Worm (Caenorhabditis elegans) whole organism, mixed stage, embryonic: ENCODE results near the gene glrx-21.

Experiments used
- M03D4.4 ChIP-seq: sonication (generic microtip); optimal IDR thresholded peaks from 2 replicates; lab custom pipeline; 2017; ENCODE audit warnings: mild to moderate bottlenecking, missing genetic modification characterization, missing compliant biosample characterization
- bed-3 ChIP-seq: fragments of 200-800 bp; sonication (Bioruptor generic); optimal IDR thresholded peaks from 3 replicates; lab custom pipeline; 2018; ENCODE audit warnings: mild to moderate bottlenecking, missing genetic modification characterization, moderate library complexity, missing compliant biosample characterization
- blmp-1 ChIP-seq: fragments of 150-350 bp; optimal IDR thresholded peaks from 2 replicates; lab custom pipeline; 2014; ENCODE audit warnings: missing biosample characterization, missing genetic modification characterization
- ceh-43 ChIP-seq: fragments of 200-800 bp; sonication (Bioruptor generic); optimal IDR thresholded peaks from 2 replicates; lab custom pipeline; 2018; ENCODE audit warnings: mild to moderate bottlenecking, missing genetic modification characterization, moderate library complexity, missing compliant biosample characterization
- ceh-83 ChIP-seq: fragments of 200-800 bp; sonication (Bioruptor generic); optimal IDR thresholded peaks from 2 replicates; lab custom pipeline; 2018; ENCODE audit warnings: mild to moderate bottlenecking, missing genetic modification characterization, missing compliant biosample characterization
- ces-1 ChIP-seq: fragments of 150-350 bp; optimal IDR thresholded peaks from 2 replicates; lab custom pipeline; 2014; ENCODE audit warnings: missing biosample characterization, missing genetic modification reagents, missing genetic modification characterization
- cnd-1 ChIP-seq: fragments of 200-800 bp; sonication (Bioruptor generic); optimal IDR thresholded peaks from 2 replicates; lab custom pipeline; 2018; ENCODE audit warnings: mild to moderate bottlenecking, missing genetic modification characterization, missing compliant biosample characterization
- drap-1 ChIP-seq: fragments of 200-800 bp; sonication (Bioruptor generic); optimal IDR thresholded peaks from 3 replicates; lab custom pipeline; 2018; ENCODE audit warnings: mild to moderate bottlenecking, missing genetic modification characterization, missing compliant biosample characterization
- elt-1 ChIP-seq: sonication (generic microtip); optimal IDR thresholded peaks from 2 replicates; lab custom pipeline; 2017; ENCODE audit warnings: missing genetic modification characterization, mild to moderate bottlenecking, missing compliant biosample characterization, antibody characterized with exemption, moderate library complexity, borderline replicate concordance; ENCODE audit not compliant: insufficient read depth
- elt-3 ChIP-seq: fragments of 150-350 bp; optimal IDR thresholded peaks from 2 replicates; lab custom pipeline; 2014; ENCODE audit warnings: missing biosample characterization, missing genetic modification characterization
- flh-1 ChIP-seq: fragments of 200-800 bp; sonication (Bioruptor generic); optimal IDR thresholded peaks from 2 replicates; lab custom pipeline; 2018; ENCODE audit warnings: mild to moderate bottlenecking, missing genetic modification characterization, moderate library complexity, missing compliant biosample characterization
- ham-2 ChIP-seq: fragments of 200-800 bp; sonication (Bioruptor generic); optimal IDR thresholded peaks from 2 replicates; lab custom pipeline; 2018; ENCODE audit warnings: mild to moderate bottlenecking, missing genetic modification characterization, missing compliant biosample characterization
- hlh-1 ChIP-seq: fragments of 150-350 bp; optimal IDR thresholded peaks from 2 replicates; lab custom pipeline; 2014; ENCODE audit warnings: missing biosample characterization, missing genetic modification reagents, missing genetic modification characterization
- lin-13 ChIP-seq: fragments of 150-350 bp; optimal IDR thresholded peaks from 2 replicates; lab custom pipeline; 2014; ENCODE audit warnings: missing biosample characterization, missing genetic modification characterization
- lin-32 ChIP-seq: fragments of 200-800 bp; sonication (Bioruptor generic); optimal IDR thresholded peaks from 2 replicates; lab custom pipeline; 2018; ENCODE audit warnings: mild to moderate bottlenecking, missing genetic modification characterization, missing compliant biosample characterization
- lsy-2 ChIP-seq: fragments of 150-350 bp; optimal IDR thresholded peaks from 2 replicates; lab custom pipeline; 2014; ENCODE audit warnings: missing biosample characterization, missing genetic modification characterization
- mab-5 ChIP-seq: fragments of 150-350 bp; optimal IDR thresholded peaks from 2 replicates; lab custom pipeline; 2014; ENCODE audit warnings: missing biosample characterization, missing genetic modification characterization
- mep-1 ChIP-seq: fragments of 150-350 bp; optimal IDR thresholded peaks from 2 replicates; lab custom pipeline; 2017; ENCODE audit warnings: missing biosample characterization, missing genetic modification reagents, missing genetic modification characterization, inconsistent platforms
- nhr-12 ChIP-seq: fragments of 150-350 bp; optimal IDR thresholded peaks from 2 replicates; lab custom pipeline; 2014; ENCODE audit warnings: missing biosample characterization, missing genetic modification characterization
- nhr-2 ChIP-seq: fragments of 150-350 bp; optimal IDR thresholded peaks from 2 replicates; lab custom pipeline; 2014; ENCODE audit warnings: missing biosample characterization, missing genetic modification characterization
- nhr-237 ChIP-seq: fragments of 150-350 bp; optimal IDR thresholded peaks from 2 replicates; lab custom pipeline; 2014; ENCODE audit warnings: missing biosample characterization, missing genetic modification characterization
- nhr-28 ChIP-seq: fragments of 150-350 bp; optimal IDR thresholded peaks from 2 replicates; lab custom pipeline; 2014; ENCODE audit warnings: missing biosample characterization, missing genetic modification characterization
- nhr-76 ChIP-seq: sonication (generic microtip); optimal IDR thresholded peaks from 2 replicates; lab custom pipeline; 2017; ENCODE audit warnings: missing biosample characterization, missing genetic modification characterization
- pha-4 ChIP-seq: fragments of 150-350 bp; optimal IDR thresholded peaks from 2 replicates; lab custom pipeline; 2018; ENCODE audit warnings: missing biosample characterization, missing genetic modification reagents, missing genetic modification characterization
- sem-2 ChIP-seq: fragments of 200-800 bp; sonication (Bioruptor generic); optimal IDR thresholded peaks from 2 replicates; lab custom pipeline; 2018; ENCODE audit warnings: mild to moderate bottlenecking, missing genetic modification characterization, missing compliant biosample characterization
- sptf-1 ChIP-seq: sonication (generic microtip); optimal IDR thresholded peaks from 2 replicates; lab custom pipeline; 2017; ENCODE audit warnings: mild to moderate bottlenecking, missing genetic modification characterization, moderate library complexity, missing compliant biosample characterization
- tbx-8 ChIP-seq: fragments of 200-800 bp; sonication (Bioruptor generic); optimal IDR thresholded peaks from 2 replicates; lab custom pipeline; 2018; ENCODE audit warnings: mild to moderate bottlenecking, missing genetic modification characterization, moderate library complexity, missing compliant biosample characterization
- unc-120 ChIP-seq: sonication (generic microtip); optimal IDR thresholded peaks from 2 replicates; lab custom pipeline; 2017; ENCODE audit warnings: missing genetic modification characterization, missing compliant biosample characterization; ENCODE audit not compliant: poor library complexity, severe bottlenecking
- unc-39 ChIP-seq: fragments of 150-350 bp; optimal IDR thresholded peaks from 2 replicates; lab custom pipeline; 2014; ENCODE audit warnings: missing biosample characterization, missing genetic modification characterization
- unc-62 ChIP-seq: fragments of 150-350 bp; optimal IDR thresholded peaks from 2 replicates; lab custom pipeline; 2014; ENCODE audit warnings: missing biosample characterization, missing genetic modification reagents, missing genetic modification characterization
- zip-8 ChIP-seq: fragments of 150-350 bp; optimal IDR thresholded peaks from 2 replicates; lab custom pipeline; 2014; ENCODE audit warnings: missing biosample characterization, missing genetic modification characterization
- ztf-11 ChIP-seq: fragments of 150-350 bp; optimal IDR thresholded peaks from 2 replicates; lab custom pipeline; 2014; ENCODE audit warnings: missing biosample characterization, missing genetic modification characterization

Gene glrx-21

DNA sequence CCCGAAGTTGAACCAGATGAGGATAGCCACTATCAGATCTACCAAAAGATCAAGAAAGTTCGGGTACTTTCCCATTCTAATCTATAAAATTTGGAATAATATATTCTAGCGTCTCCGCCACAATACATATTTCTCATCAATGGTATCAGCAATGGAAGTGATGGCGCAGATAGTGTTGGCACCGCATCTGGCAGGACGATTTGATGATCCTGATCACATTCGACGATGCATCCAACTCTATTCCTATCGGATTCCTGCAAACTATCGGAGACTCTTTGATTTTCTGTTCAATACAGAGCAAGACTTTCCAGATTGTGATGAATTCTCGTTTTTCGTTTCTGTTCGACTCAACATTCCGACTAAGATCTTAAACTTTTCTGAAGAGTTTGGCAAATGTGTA is 16.5 kb downstream of the glrx-21 start:
- TF ChIP-seq bed-3 (GFP tag; lab: Kevin White, UChicago), result no peak
- no peak for TF ChIP-seq elt-3
- no peak for TF ChIP-seq ceh-83 (GFP tag; lab: Kevin White, UChicago)
- TF ChIP-seq sem-2 (GFP tag; lab: Kevin White, UChicago), result no peak
- TF ChIP-seq hlh-1 (tag; lab: Kevin White, UChicago), result no peak
- TF ChIP-seq ces-1, result no peak
- TF ChIP-seq unc-62 (GFP tag; lab: Kevin White, UChicago), result no peak
- TF ChIP-seq ham-2 (GFP tag; lab: Kevin White, UChicago), result no peak
- TF ChIP-seq zip-8 (tag; lab: Kevin White, UChicago), result no peak
- TF ChIP-seq nhr-237 (tag; lab: Kevin White, UChicago), result no peak
- TF ChIP-seq lsy-2 (tag; lab: Kevin White, UChicago), result no peak
- TF ChIP-seq ztf-11, result no peak
- no peak for TF ChIP-seq pha-4 (tag; lab: Kevin White, UChicago)
- no peak for TF ChIP-seq ceh-43 (GFP tag; lab: Kevin White, UChicago)
- TF ChIP-seq elt-1 (tag; lab: Kevin White, UChicago), result no peak
- no peak for TF ChIP-seq nhr-2
- TF ChIP-seq drap-1 (GFP tag; lab: Kevin White, UChicago), result no peak

DNA sequence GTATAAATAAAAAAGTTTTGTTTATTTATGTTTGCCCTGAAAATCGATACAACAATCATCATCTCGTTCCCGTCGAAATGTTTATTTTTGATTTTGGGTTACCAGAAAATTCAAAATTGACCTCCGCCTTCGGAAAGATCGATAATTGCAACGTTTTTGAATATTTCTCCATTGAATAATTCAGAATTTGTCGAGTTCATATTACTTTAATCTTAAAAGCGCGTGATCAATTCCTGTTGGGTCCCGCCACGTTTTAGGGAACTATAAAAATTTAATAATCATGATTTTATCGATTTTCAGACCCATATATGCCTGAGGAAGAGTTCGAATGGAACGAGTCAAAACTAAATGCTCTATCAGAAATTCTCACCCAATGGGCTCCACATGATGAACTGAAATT is 19.6 kb downstream of the glrx-21 start, which contains the start of gene sorf-2:
Gene sorf-2, plus strand, starts transcription at position 301 of the 400 bp plus-strand sequence.
- TF ChIP-seq elt-1 (tag; lab: Kevin White, UChicago), result no peak
- no peak for TF ChIP-seq nhr-28 (tag; lab: Kevin White, UChicago)
- no peak for TF ChIP-seq unc-120
- no peak for TF ChIP-seq tbx-8
- TF ChIP-seq drap-1 (GFP tag; lab: Kevin White, UChicago), result no peak
- no peak for TF ChIP-seq sptf-1
- TF ChIP-seq ceh-83 (GFP tag; lab: Kevin White, UChicago), result no peak
- no peak for TF ChIP-seq lsy-2 (tag; lab: Kevin White, UChicago)
- TF ChIP-seq bed-3 (GFP tag; lab: Kevin White, UChicago), result no peak
- TF ChIP-seq ztf-11, result no peak
- TF ChIP-seq mab-5, result no peak
- no peak for TF ChIP-seq unc-62 (GFP tag; lab: Kevin White, UChicago)
- TF ChIP-seq nhr-12, result no peak
- no peak for TF ChIP-seq ham-2 (GFP tag; lab: Kevin White, UChicago)
- TF ChIP-seq lin-13 (tag; lab: Kevin White, UChicago), result no peak
- TF ChIP-seq hlh-1 (tag; lab: Kevin White, UChicago), result no peak
- TF ChIP-seq cnd-1 (tag; lab: Kevin White, UChicago), result no peak
- no peak for TF ChIP-seq elt-3
- TF ChIP-seq M03D4.4 (tag; lab: Kevin White, UChicago), result no peak

DNA sequence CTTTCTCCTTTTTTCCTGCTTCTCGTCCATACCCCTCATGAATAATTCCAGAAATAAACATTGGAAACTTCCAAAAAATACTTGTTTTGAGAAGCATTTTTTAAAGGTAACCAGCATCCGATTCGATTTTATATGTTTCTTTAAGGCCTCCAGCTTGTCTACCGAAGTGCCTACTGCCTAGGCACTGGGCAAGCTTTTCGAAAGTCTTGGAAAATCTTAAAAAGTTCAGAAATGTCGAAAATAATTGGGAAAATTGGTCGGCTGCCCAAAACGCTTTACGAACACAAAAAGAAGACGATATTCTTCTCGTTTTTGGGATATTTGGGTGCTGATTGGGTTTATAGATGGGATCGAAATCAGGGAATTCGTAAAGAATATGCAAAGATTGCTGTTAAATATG is 24.3 kb downstream of the glrx-21 start, which contains the start of gene F52C9.3:
Gene F52C9.3, plus strand, starts transcription at position 225 of the 400 bp plus-strand sequence.
- no peak for TF ChIP-seq cnd-1 (tag; lab: Kevin White, UChicago)
- no peak for TF ChIP-seq elt-3
- TF ChIP-seq hlh-1 (tag; lab: Kevin White, UChicago), result no peak
- TF ChIP-seq lin-32 (GFP tag; lab: Kevin White, UChicago), result no peak
- TF ChIP-seq ceh-83 (GFP tag; lab: Kevin White, UChicago), result no peak
- no peak for TF ChIP-seq nhr-76
- TF ChIP-seq flh-1 (GFP tag; lab: Kevin White, UChicago), result no peak
- TF ChIP-seq unc-120, result no peak
- no peak for TF ChIP-seq ceh-43 (GFP tag; lab: Kevin White, UChicago)
- no peak for TF ChIP-seq unc-39 (tag; lab: Kevin White, UChicago)
- TF ChIP-seq blmp-1, result no peak
- TF ChIP-seq sptf-1, result no peak
- no peak for TF ChIP-seq lsy-2 (tag; lab: Kevin White, UChicago)
- TF ChIP-seq sem-2 (GFP tag; lab: Kevin White, UChicago), result no peak
- TF ChIP-seq M03D4.4 (tag; lab: Kevin White, UChicago), result no peak
- no peak for TF ChIP-seq pha-4 (tag; lab: Kevin White, UChicago)
- no peak for TF ChIP-seq mep-1 (tag; lab: Kevin White, UChicago)
- no peak for TF ChIP-seq unc-62 (GFP tag; lab: Kevin White, UChicago)
- TF ChIP-seq nhr-237 (tag; lab: Kevin White, UChicago), result no peak

DNA sequence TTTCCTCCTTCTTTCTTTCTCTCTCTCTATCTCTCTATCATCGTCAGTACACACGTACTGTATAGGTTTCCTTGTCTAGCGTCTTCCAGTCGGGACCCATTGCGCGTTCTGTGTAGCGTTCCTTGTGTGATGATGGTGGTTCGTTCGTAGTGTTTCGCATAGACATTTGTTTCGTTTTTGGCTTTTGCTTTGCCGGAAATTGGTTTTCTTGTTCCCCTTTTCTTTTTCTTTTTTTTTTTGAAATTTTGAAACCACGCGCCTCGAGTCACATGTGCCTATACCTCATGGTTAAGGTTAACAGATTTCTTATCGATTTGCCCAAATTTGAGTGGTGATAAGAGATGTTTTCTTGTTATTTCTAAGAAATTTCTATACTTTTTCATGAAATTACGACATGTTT is 27.3 kb downstream of the glrx-21 start:
- TF ChIP-seq elt-3, result no peak
- TF ChIP-seq blmp-1, result no peak
- TF ChIP-seq nhr-28 (tag; lab: Kevin White, UChicago), result no peak
- no peak for TF ChIP-seq unc-39 (tag; lab: Kevin White, UChicago)
- no peak for TF ChIP-seq M03D4.4 (tag; lab: Kevin White, UChicago)
- no peak for TF ChIP-seq ceh-43 (GFP tag; lab: Kevin White, UChicago)
- TF ChIP-seq ham-2 (GFP tag; lab: Kevin White, UChicago), result no peak
- no peak for TF ChIP-seq lsy-2 (tag; lab: Kevin White, UChicago)
- no peak for TF ChIP-seq pha-4 (tag; lab: Kevin White, UChicago)
- no peak for TF ChIP-seq elt-1 (tag; lab: Kevin White, UChicago)
- TF ChIP-seq nhr-76, result no peak
